Fruit fly (Drosophila melanogaster): Measurements from ENCODE around the gene Glut3.

The Glut3 gene

dm6 chr3R:16834294-16835003 lies 46.3 kb downstream of the Glut3 start:
- TF ChIP-seq pan (optimal IDR thresholded peaks at IDR 0.05) (no peak), EcR (GFP tag; optimal IDR thresholded peaks at IDR 0.05) (no peak), CG8478 (optimal IDR thresholded peaks at IDR 0.05) (no peak), Dll (optimal IDR thresholded peaks at IDR 0.05) (no peak), usp (GFP tag; optimal IDR thresholded peaks at IDR 0.05) (no peak), psq (optimal IDR thresholded peaks at IDR 0.05) (no peak)

- TF ChIP-seq Dll (optimal IDR thresholded peaks at IDR 0.05) (no peak), psq (optimal IDR thresholded peaks at IDR 0.05) (no peak), usp (GFP tag; optimal IDR thresholded peaks at IDR 0.05) (no peak), EcR (GFP tag; optimal IDR thresholded peaks at IDR 0.05) (no peak), pan (optimal IDR thresholded peaks at IDR 0.05) (no peak), CG8478 (optimal IDR thresholded peaks at IDR 0.05) (no peak)
These were observed 47.9 kb downstream of the Glut3 start for dm6 chr3R:16836021-16836420.

- TF ChIP-seq psq (optimal IDR thresholded peaks at IDR 0.05) = no peak
- no peak for TF ChIP-seq EcR (GFP tag; optimal IDR thresholded peaks at IDR 0.05)
- TF ChIP-seq Dll (optimal IDR thresholded peaks at IDR 0.05) = no peak
These were observed 49.6 kb downstream of the Glut3 start for dm6 chr3R:16837583-16838198.
